Fruit fly (Drosophila melanogaster) whole organism, embryonic: Measurements from ENCODE around the gene tay.

Experiments used
- BEAF-32 ChIP-seq: fragments of 200-800 bp; sonication (Bioruptor generic); optimal IDR thresholded peaks from 3 replicates; lab custom pipeline; 2017; ENCODE audit warnings: missing biosample characterization, missing genetic modification characterization, mild to moderate bottlenecking, moderate library complexity, missing genetic modification reagents
- CG1024 ChIP-seq: fragments of 200-800 bp; sonication (Bioruptor generic); IDR thresholded peaks from 2 replicates; pipeline ENCODE4 v1.3.6; 2022; ENCODE audit warnings: missing biosample characterization, missing genetic modification characterization
- CG10267 ChIP-seq: fragments of 200-800 bp; sonication (Bioruptor generic); optimal IDR thresholded peaks from 2 replicates; lab custom pipeline; 2018; ENCODE audit warnings: missing biosample characterization, mild to moderate bottlenecking, missing genetic modification characterization, moderate library complexity
- CG10431 ChIP-seq: fragments of 200-800 bp; sonication (Bioruptor generic); optimal IDR thresholded peaks from 3 replicates; lab custom pipeline; 2018; ENCODE audit warnings: missing biosample characterization, mild to moderate bottlenecking, missing genetic modification characterization
- CG10462 ChIP-seq: fragments of 200-800 bp; sonication (Bioruptor generic); optimal IDR thresholded peaks from 2 replicates; lab custom pipeline; 2016; ENCODE audit warnings: missing biosample characterization, missing genetic modification characterization
- CG12236 ChIP-seq: fragments of 200-800 bp; sonication (Bioruptor generic); optimal IDR thresholded peaks from 2 replicates; lab custom pipeline; 2016; ENCODE audit warnings: missing biosample characterization, missing genetic modification characterization
- CG13775 ChIP-seq: fragments of 200-800 bp; sonication (Bioruptor generic); optimal IDR thresholded peaks from 3 replicates; lab custom pipeline; 2017; ENCODE audit warnings: missing biosample characterization, mild to moderate bottlenecking, missing genetic modification characterization
- CG14860 ChIP-seq: fragments of 200-800 bp; sonication (Bioruptor generic); IDR thresholded peaks from 3 replicates; pipeline ENCODE4 v1.3.6; 2022; ENCODE audit warnings: missing biosample characterization, missing genetic modification characterization; ENCODE audit not compliant: partially characterized antibody
- CG15479 ChIP-seq: fragments of 200-800 bp; sonication (Bioruptor generic); optimal IDR thresholded peaks from 3 replicates; lab custom pipeline; 2019; ENCODE audit warnings: missing biosample characterization, mild to moderate bottlenecking, missing genetic modification characterization, moderate library complexity
- CG15514 ChIP-seq: fragments of 200-800 bp; sonication (Bioruptor generic); optimal IDR thresholded peaks from 3 replicates; lab custom pipeline; 2017; ENCODE audit warnings: missing biosample characterization, missing genetic modification characterization, mild to moderate bottlenecking, moderate library complexity, missing genetic modification reagents
- CG1602 ChIP-seq: fragments of 200-800 bp; sonication (Bioruptor generic); optimal IDR thresholded peaks from 3 replicates; lab custom pipeline; 2016; ENCODE audit warnings: missing biosample characterization, missing genetic modification characterization
- CG16813 ChIP-seq: fragments of 200-800 bp; sonication (Bioruptor generic); IDR thresholded peaks from 3 replicates; pipeline ENCODE4 v1.3.6; 2022; ENCODE audit warnings: missing biosample characterization, missing genetic modification characterization; ENCODE audit not compliant: partially characterized antibody
- CG17328 ChIP-seq: fragments of 200-800 bp; sonication (Bioruptor generic); IDR thresholded peaks from 2 replicates; pipeline ENCODE4 v1.3.6; 2022; ENCODE audit warnings: missing biosample characterization, missing genetic modification characterization
- CG34376 ChIP-seq: fragments of 200-800 bp; sonication (Bioruptor generic); optimal IDR thresholded peaks from 2 replicates; lab custom pipeline; 2018; ENCODE audit warnings: missing biosample characterization, mild to moderate bottlenecking, missing genetic modification characterization
- CG4424 ChIP-seq: fragments of 200-800 bp; sonication (Bioruptor generic); optimal IDR thresholded peaks from 3 replicates; lab custom pipeline; 2016; ENCODE audit warnings: missing biosample characterization, missing genetic modification characterization
- CG6791 ChIP-seq: fragments of 200-800 bp; sonication (Bioruptor generic); IDR thresholded peaks from 3 replicates; pipeline ENCODE4 v1.3.6; 2022; ENCODE audit warnings: missing biosample characterization, missing genetic modification characterization; ENCODE audit not compliant: partially characterized antibody
- CG7357 ChIP-seq: fragments of 200-800 bp; sonication (Bioruptor generic); IDR thresholded peaks from 3 replicates; pipeline ENCODE4 v1.3.6; 2022; ENCODE audit warnings: missing biosample characterization, missing genetic modification characterization
- CG7963 ChIP-seq: fragments of 200-800 bp; sonication (Bioruptor generic); IDR thresholded peaks from 3 replicates; pipeline ENCODE4 v1.3.6; 2022; ENCODE audit warnings: missing biosample characterization, missing genetic modification characterization; ENCODE audit not compliant: partially characterized antibody
- CG8290 ChIP-seq, 3 experiments: fragments of 200-800 bp; sonication (Bioruptor generic); optimal IDR thresholded peaks; 2 replicates each; lab custom pipeline; 2016 to 2019; ENCODE audit warnings: missing biosample characterization in 3 of 3, missing genetic modification characterization in 3 of 3, mild to moderate bottlenecking in 2 of 3, moderate library complexity in 1 of 3
- CG9797 ChIP-seq: fragments of 200-800 bp; sonication (Bioruptor generic); optimal IDR thresholded peaks from 3 replicates; lab custom pipeline; 2018; ENCODE audit warnings: missing biosample characterization, mild to moderate bottlenecking, missing genetic modification characterization
- Dref ChIP-seq: fragments of 200-800 bp; sonication (Bioruptor generic); IDR thresholded peaks from 2 replicates; pipeline ENCODE4 v1.3.6; 2022; ENCODE audit warnings: missing biosample characterization, missing genetic modification characterization
- Ets65A ChIP-seq: fragments of 200-800 bp; sonication (Bioruptor generic); peaks from one replicate; lab custom pipeline; 2016; ENCODE audit warnings: missing biosample characterization, missing genetic modification characterization
- Fer3 ChIP-seq: fragments of 200-800 bp; sonication (Bioruptor generic); optimal IDR thresholded peaks from 2 replicates; lab custom pipeline; 2018; ENCODE audit warnings: missing biosample characterization, mild to moderate bottlenecking, missing genetic modification characterization, moderate library complexity
- Kr ChIP-seq: fragments of 200-800 bp; sonication (Bioruptor generic); optimal IDR thresholded peaks from 2 replicates; lab custom pipeline; 2017; ENCODE audit warnings: missing biosample characterization, mild to moderate bottlenecking, missing genetic modification characterization
- Mrtf ChIP-seq: fragments of 200-800 bp; sonication (Bioruptor generic); IDR thresholded peaks from 3 replicates; pipeline ENCODE4 v1.3.6; 2022; ENCODE audit warnings: missing biosample characterization, missing genetic modification characterization
- Scr ChIP-seq: fragments of 200-800 bp; sonication (Bioruptor generic); IDR thresholded peaks from 2 replicates; pipeline ENCODE4 v1.3.6; 2022; ENCODE audit warnings: missing biosample characterization, missing genetic modification characterization; ENCODE audit not compliant: partially characterized antibody
- ato ChIP-seq: fragments of 200-800 bp; sonication (Bioruptor generic); IDR thresholded peaks from 2 replicates; pipeline ENCODE4 v1.3.6; 2022; ENCODE audit warnings: missing biosample characterization, missing genetic modification characterization; ENCODE audit not compliant: partially characterized antibody
- bbx ChIP-seq: fragments of 200-800 bp; sonication (Bioruptor generic); IDR thresholded peaks from 2 replicates; pipeline ENCODE4 v1.3.6; 2022; ENCODE audit warnings: missing biosample characterization, missing genetic modification characterization; ENCODE audit not compliant: partially characterized antibody
- chinmo ChIP-seq: fragments of 200-800 bp; sonication (Bioruptor generic); IDR thresholded peaks from 4 replicates; pipeline ENCODE4 v1.3.6; 2022; ENCODE audit warnings: missing biosample characterization, missing genetic modification characterization; ENCODE audit not compliant: partially characterized antibody
- hth ChIP-seq: fragments of >200 bp; optimal IDR thresholded peaks from 2 replicates; lab custom pipeline; 2017; ENCODE audit warnings: inconsistent platforms
- ind ChIP-seq: fragments of 200-800 bp; sonication (Bioruptor generic); optimal IDR thresholded peaks from 3 replicates; lab custom pipeline; 2016; ENCODE audit warnings: missing biosample characterization, missing genetic modification characterization
- maf-S ChIP-seq: fragments of 200-800 bp; sonication (Bioruptor generic); optimal IDR thresholded peaks from 2 replicates; lab custom pipeline; 2016; ENCODE audit warnings: missing biosample characterization, missing genetic modification characterization
- peb ChIP-seq: fragments of 200-800 bp; sonication (Bioruptor generic); IDR thresholded peaks from 2 replicates; pipeline ENCODE4 v1.3.6; 2022; ENCODE audit warnings: missing biosample characterization, missing genetic modification characterization
- pzg ChIP-seq: fragments of 200-800 bp; sonication (Bioruptor generic); optimal IDR thresholded peaks from 3 replicates; lab custom pipeline; 2018; ENCODE audit warnings: missing biosample characterization, mild to moderate bottlenecking, missing genetic modification characterization, moderate library complexity
- stwl ChIP-seq: fragments of 200-800 bp; sonication (Bioruptor generic); optimal IDR thresholded peaks from 3 replicates; lab custom pipeline; 2018; ENCODE audit warnings: missing biosample characterization, mild to moderate bottlenecking, missing genetic modification characterization, moderate library complexity
- tll ChIP-seq, 2 experiments: fragments of 200-800 bp in 1 of 2; fragments of >200 bp in 1 of 2; sonication (Bioruptor generic) in 1 of 2; optimal IDR thresholded peaks; 2 replicates each; lab custom pipeline; 2017 to 2019; ENCODE audit warnings: missing biosample characterization in 2 of 2, missing genetic modification characterization in 2 of 2, mild to moderate bottlenecking in 1 of 2, moderate library complexity in 1 of 2

Gene tay

dm6 chrX:15933504-15934225 is 46.6 kb upstream of the tay start, which contains the start of gene Ranbp16 (continued):
- TF ChIP-seq CG8290 (GFP tag; optimal IDR thresholded peaks at IDR 0.05; lab: Kevin White, UChicago) (no peak), CG8290 (tag; optimal IDR thresholded peaks at IDR 0.05; lab: Kevin White, UChicago) (no peak), CG17328 (GFP tag; lab: Robert Waterston, UW) (no peak), CG7963 (GFP tag; lab: Robert Waterston, UW) (peak; percentile 58; the same call in 2 of the 3 replicates), CG10267 (tag; lab: Kevin White, UChicago) (no peak), CG1024 (GFP tag; lab: Robert Waterston, UW) (peak; percentile 62), CG16813 (peak; percentile 68), CG15479 (GFP tag; lab: Kevin White, UChicago) (no peak), CG6791 (GFP tag; lab: Robert Waterston, UW) (peak; percentile 39; the same call in 1 of the 3 replicates), CG34376 (no peak), tll (GFP tag; optimal IDR thresholded peaks at IDR 0.05; lab: Kevin White, UChicago) (peak in 1 of 2 experiments; percentile 2), ind (GFP tag; lab: Kevin White, UChicago) (no peak), CG7357 (GFP tag; lab: Robert Waterston, UW) (peak; percentile 76), Scr (GFP tag; lab: Robert Waterston, UW) (0 out of 2 replicates have a peak, but pooled peaks have one; percentile 33), hth (lab: Kevin White, UChicago) (no peak), chinmo (GFP tag; lab: Robert Waterston, UW) (no peak), Kr (GFP tag; lab: Kevin White, UChicago) (no peak), CG9797 (GFP tag; lab: Kevin White, UChicago) (no peak), CG10462 (GFP tag; lab: Kevin White, UChicago) (no peak), CG15514 (GFP tag; lab: Kevin White, UChicago) (peak; percentile 38), stwl (tag; lab: Kevin White, UChicago) (peak; percentile 13), CG13775 (GFP tag; lab: Kevin White, UChicago) (no peak), CG12236 (GFP tag; lab: Kevin White, UChicago) (no peak), bbx (GFP tag; lab: Robert Waterston, UW) (peak; percentile 8; the same call in 1 of the 2 replicates), ato (GFP tag; lab: Robert Waterston, UW) (0 out of 2 replicates have a peak, but pooled peaks have one; percentile 28), Fer3 (tag; lab: Kevin White, UChicago) (no peak), Dref (0 out of 2 replicates have a peak, but pooled peaks have one; percentile 29), CG14860 (GFP tag; lab: Robert Waterston, UW) (peak; percentile 54; the same call in 2 of the 3 replicates), CG10431 (GFP tag; lab: Kevin White, UChicago) (no peak), maf-S (no peak), peb (GFP tag; lab: Robert Waterston, UW) (no peak)

dm6 chrX:15924805-15925204 is 37.7 kb upstream of the tay start, which contains the start of gene Lcch3:
Lcch3 (plus strand) TSS chrX:15925105.
- TF ChIP-seq CG4424 (GFP tag; lab: Kevin White, UChicago) (no peak), Ets65A (peak; percentile 69), CG1602 (GFP tag; lab: Kevin White, UChicago) (no peak), pzg (GFP tag; lab: Kevin White, UChicago) (peak; percentile 5), BEAF-32 (GFP tag; lab: Kevin White, UChicago) (peak; percentile 3), Mrtf (GFP tag; lab: Robert Waterston, UW) (0 out of 3 replicates have a peak, but pooled peaks have one; percentile 5), CG15514 (GFP tag; lab: Kevin White, UChicago) (peak; percentile 21)
- TF ChIP-seq, all 482 proteins: peak for 5
